Fruit fly (Drosophila melanogaster) Kc167 (cell line): ENCODE data around the gene Sgs5bis.

Source experiments
- Myc ChIP-seq: fragments of >200 bp; optimal IDR thresholded peaks from 2 replicates; lab custom pipeline; 2017; ENCODE audit warnings: missing external identifiers
- Sin3A ChIP-seq: fragments of >200 bp; optimal IDR thresholded peaks from 2 replicates; lab custom pipeline; 2018; ENCODE audit warnings: missing external identifiers
- h ChIP-seq: fragments of >200 bp; optimal IDR thresholded peaks from 3 replicates; lab custom pipeline; 2018; ENCODE audit warnings: missing external identifiers
- insv ChIP-seq: fragments of >200 bp; optimal IDR thresholded peaks from 3 replicates; lab custom pipeline; 2018; ENCODE audit warnings: missing external identifiers
- psq ChIP-seq: fragments of >200 bp; optimal IDR thresholded peaks from 2 replicates; lab custom pipeline; 2017; ENCODE audit warnings: missing external identifiers
- ttk ChIP-seq: sonication (Bioruptor generic); optimal IDR thresholded peaks from 2 replicates; lab custom pipeline; 2017; ENCODE audit warnings: missing external identifiers

Gene Sgs5bis

DNA sequence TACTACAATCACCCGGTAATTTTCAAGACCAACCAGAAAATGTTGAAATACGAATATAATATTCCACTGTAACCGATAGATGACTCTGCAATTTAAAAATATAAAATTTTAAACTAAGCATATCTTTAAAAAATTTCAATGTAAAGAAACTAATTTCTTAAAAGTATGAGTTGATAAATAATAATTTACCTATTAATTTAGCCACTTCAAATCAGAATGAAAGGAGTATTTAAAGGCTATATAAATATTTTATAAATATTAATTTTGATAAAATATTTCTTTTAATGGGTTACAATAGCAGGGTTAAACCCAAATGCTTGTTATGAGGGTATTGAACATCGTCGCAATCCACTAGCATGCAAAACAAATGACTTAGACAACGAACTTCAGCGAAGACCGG lies 17.6 kb downstream of the Sgs5bis start:
- TF ChIP-seq h (lab: Kevin White, UChicago) (no peak), Sin3A (lab: Kevin White, UChicago) (no peak), Myc (lab: Kevin White, UChicago) (no peak), ttk (lab: Kevin White, UChicago) (no peak), insv (lab: Kevin White, UChicago) (no peak), psq (lab: Kevin White, UChicago) (no peak)

DNA sequence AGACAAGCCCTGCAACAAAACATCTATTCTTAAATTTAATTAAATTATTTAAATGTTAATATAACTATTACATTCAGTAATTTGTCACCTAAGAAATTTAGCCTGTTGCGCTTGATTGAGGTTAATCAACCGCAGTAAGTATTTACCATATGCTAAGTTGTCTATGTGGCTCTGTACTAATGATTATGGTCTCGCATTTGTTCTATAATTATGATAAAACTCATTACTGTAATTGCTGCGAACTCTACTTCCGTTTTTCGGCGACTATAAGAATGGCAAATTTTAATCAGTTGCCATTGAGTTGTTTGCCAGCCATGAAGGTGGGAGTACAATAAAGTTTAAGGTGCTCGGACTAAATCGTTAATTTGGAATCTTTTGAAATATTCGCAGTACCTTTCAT lies 18.4 kb downstream of the Sgs5bis start, which contains the start of gene CG34281:
TSS of gene CG34281 (plus strand) at position 301 of the 400 bp plus-strand sequence.
- TF ChIP-seq h (lab: Kevin White, UChicago): no peak
- no peak for TF ChIP-seq Myc (lab: Kevin White, UChicago)
- TF ChIP-seq insv (lab: Kevin White, UChicago): no peak
- TF ChIP-seq ttk (lab: Kevin White, UChicago): no peak
- TF ChIP-seq psq (lab: Kevin White, UChicago): no peak
- TF ChIP-seq Sin3A (lab: Kevin White, UChicago): no peak

DNA sequence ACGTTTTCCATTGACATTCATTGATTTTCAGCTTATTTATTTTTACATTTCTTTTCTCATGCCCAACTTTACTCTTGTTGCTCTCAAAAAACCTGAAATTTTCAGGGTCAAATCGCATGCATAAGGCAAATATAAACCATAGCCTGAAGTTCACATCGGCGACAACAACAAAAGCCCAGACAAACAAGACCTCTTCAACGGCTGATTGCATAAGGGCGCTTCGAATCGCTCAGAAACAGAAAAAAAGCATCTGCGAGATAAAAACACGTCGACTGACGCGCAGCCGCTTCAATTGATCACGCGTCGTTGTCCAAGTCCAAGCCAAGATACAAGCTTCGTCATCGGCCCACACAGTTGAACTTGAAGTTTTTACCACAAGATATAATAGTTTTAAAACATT lies 19.4 kb downstream of the Sgs5bis start, which contains the start of gene CG14327:
TSS of gene CG14327 (plus strand) at position 161 of the 400 bp plus-strand sequence.
- TF ChIP-seq ttk (lab: Kevin White, UChicago): no peak

DNA sequence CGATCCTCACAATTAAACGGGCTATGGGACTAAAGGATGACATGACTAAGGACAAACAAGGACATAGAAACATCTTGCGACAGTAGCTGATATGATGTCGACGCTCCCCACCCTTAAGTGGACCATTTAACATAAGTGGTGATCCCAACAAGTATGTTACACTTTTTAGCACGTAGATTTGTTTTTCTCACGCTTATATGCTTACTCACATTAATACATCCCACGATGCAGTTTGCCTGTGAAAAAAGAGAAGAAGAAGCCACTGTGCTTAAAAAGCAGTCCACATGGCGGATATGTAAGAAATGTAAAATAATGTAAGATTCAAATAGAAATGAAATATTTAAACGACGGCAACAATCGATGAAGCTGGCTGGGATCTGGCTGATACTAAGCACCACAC lies 20.9 kb downstream of the Sgs5bis start:
- no peak for TF ChIP-seq h (lab: Kevin White, UChicago)
- TF ChIP-seq Myc (lab: Kevin White, UChicago): no peak
- no peak for TF ChIP-seq psq (lab: Kevin White, UChicago)
- no peak for TF ChIP-seq ttk (lab: Kevin White, UChicago)
- no peak for TF ChIP-seq insv (lab: Kevin White, UChicago)
- no peak for TF ChIP-seq Sin3A (lab: Kevin White, UChicago)

DNA sequence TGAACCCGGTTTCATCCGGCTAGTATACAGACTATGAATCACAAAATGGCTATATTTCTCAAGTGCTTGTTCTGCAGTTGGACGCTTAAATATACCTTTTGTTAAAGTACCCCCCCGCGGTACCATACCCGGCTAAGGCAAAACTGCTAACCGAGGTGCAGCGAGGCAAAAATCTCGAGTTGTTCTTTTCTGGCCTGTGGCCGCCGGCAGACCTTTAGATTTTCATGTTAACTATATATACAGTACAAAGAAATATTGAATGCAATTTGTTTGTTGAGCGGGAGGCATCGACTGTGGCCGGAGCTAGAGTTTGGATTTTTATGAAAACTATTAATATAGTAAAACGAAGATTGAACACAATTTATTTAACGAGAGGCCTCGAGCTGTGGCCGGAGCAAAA lies 21.6 kb downstream of the Sgs5bis start:
- TF ChIP-seq ttk (lab: Kevin White, UChicago): no peak
- TF ChIP-seq Sin3A (lab: Kevin White, UChicago): no peak
- no peak for TF ChIP-seq insv (lab: Kevin White, UChicago)
- no peak for TF ChIP-seq h (lab: Kevin White, UChicago)
- TF ChIP-seq psq (lab: Kevin White, UChicago): no peak
- TF ChIP-seq Myc (lab: Kevin White, UChicago): no peak

DNA sequence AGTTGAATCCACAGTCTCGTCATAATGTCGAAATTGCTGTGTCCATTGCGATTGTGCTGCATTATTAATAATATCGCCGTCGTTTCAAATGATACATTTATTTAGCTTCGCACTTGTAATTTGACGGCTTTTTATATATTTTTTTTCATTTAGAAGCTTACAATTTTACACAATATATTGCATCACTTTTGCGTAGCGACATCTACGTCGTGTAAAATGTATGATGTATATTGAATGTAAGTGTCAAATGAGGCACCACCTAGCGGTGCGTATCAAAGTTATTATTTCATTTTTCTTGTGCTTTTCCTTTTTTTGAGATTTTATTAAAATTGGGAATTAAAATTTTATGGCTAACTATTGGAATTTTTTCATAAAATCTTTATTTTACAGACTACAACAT lies 22.4 kb downstream of the Sgs5bis start:
- TF ChIP-seq Sin3A (lab: Kevin White, UChicago) (no peak), psq (lab: Kevin White, UChicago) (no peak), Myc (lab: Kevin White, UChicago) (no peak), ttk (lab: Kevin White, UChicago) (no peak), h (lab: Kevin White, UChicago) (no peak), insv (lab: Kevin White, UChicago) (no peak)

DNA sequence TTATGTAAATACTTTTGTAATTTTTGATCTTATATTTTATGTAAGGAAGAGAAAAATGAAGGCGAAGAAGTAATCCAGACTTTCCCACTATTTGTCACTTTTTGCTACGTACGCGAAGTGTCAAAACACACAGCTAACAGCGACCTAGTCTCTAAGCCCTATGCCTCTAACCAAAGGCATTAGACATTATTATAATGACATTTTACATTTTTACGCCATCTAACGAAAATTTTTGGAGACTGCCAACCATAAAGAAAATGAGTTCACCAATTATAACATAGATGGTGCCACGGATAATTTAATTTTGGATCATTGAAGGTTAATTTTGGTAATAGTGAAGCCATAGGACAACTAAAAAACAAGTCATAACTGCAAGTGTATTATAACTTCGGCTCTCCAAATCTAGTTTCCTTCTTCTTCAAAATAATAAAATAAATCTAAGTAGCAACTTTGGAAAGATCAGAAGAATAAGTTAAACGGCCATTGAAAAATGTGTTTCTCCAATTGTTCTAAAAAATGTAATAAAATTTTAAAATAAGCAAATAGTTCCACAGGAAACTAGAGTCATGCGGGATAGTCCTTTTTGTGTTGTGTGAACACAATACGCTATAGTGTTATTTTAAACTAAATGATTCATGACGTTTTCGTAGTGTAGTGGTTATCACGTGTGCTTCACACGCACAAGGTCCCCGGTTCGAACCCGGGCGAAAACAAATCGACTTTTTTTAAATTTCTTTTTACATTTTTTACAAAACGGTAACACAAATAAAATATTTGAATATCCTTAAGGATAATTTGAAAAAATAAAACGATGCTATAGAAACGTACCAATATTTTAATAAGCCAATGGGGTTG lies 23.2 kb downstream of the Sgs5bis start:
- TF ChIP-seq Sin3A (lab: Kevin White, UChicago) (no peak), psq (lab: Kevin White, UChicago) (no peak), Myc (lab: Kevin White, UChicago) (no peak), ttk (lab: Kevin White, UChicago) (no peak), insv (lab: Kevin White, UChicago) (no peak), h (lab: Kevin White, UChicago) (no peak)

DNA sequence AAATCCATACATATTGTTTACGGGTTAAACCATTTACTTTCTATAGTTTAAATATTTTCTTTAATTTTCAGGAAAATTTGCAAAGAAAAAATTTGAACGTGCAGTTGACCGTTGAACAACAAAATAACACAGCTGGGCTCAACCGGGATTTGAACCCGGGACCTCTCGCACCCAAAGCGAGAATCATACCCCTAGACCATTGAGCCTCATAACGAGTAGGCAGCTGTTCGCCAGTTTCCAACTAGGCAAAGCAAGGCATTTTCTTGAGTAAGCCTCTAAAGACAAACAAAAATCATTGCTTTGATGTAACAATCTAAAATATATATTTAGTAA lies 23.8 kb downstream of the Sgs5bis start:
- no peak for TF ChIP-seq Myc (lab: Kevin White, UChicago)
- TF ChIP-seq Sin3A (lab: Kevin White, UChicago): no peak
- no peak for TF ChIP-seq h (lab: Kevin White, UChicago)
- no peak for TF ChIP-seq insv (lab: Kevin White, UChicago)
- TF ChIP-seq ttk (lab: Kevin White, UChicago): no peak
- TF ChIP-seq psq (lab: Kevin White, UChicago): no peak

DNA sequence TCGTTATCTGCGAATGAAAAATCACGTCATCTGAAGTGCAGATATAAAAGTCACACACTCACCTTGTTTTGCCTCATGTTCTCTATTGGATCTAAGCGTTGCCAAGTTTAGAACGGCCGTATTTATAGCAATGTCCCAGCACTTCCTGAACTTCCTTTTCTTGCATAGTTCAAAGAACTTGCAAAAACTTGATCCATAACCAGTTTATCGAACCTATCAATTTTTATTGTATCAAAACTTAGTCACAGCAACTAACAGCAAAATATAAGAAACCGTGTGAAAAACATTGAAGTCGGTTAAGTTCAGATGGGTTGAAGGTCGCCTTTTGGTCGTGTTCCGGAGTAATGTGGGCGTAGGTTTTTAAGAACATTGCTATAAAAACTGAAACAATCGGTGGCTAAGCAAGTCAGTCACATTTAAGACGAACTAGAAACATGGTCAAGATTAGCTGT lies 24.5 kb downstream of the Sgs5bis start, which contains the start of the genes CG14324 and CG14326:
TSS of gene CG14324 (minus strand) at position 101 of the 452 bp plus-strand sequence.
TSS of gene CG14326 (plus strand) at position 402 of the 452 bp plus-strand sequence.
- TF ChIP-seq ttk (lab: Kevin White, UChicago): no peak
- TF ChIP-seq Sin3A (lab: Kevin White, UChicago): no peak
- TF ChIP-seq insv (lab: Kevin White, UChicago): no peak
- no peak for TF ChIP-seq h (lab: Kevin White, UChicago)
- no peak for TF ChIP-seq psq (lab: Kevin White, UChicago)
- no peak for TF ChIP-seq Myc (lab: Kevin White, UChicago)

DNA sequence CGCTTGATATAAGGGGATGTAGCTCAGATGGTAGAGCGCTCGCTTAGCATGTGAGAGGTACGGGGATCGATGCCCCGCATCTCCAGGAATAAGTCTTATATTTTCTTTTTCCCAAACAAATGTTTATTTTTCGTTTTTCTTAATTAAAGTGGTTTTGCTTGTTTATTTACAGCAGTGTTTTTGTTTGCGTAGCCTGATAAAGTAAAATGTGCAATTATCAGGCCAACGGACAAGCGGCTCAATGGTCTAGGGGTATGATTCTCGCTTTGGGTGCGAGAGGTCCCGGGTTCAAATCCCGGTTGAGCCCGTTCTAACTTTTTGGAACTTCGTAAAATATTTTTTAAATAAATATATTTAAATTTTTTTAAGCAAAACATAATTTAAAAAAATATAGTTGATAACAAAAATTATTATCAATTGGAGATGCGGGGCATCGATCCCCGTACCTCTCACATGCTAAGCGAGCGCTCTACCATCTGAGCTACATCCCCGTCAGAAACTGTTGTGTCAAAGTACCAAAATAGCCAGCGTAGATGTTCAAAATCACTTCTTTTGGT lies 25.6 kb downstream of the Sgs5bis start:
- no peak for TF ChIP-seq Sin3A (lab: Kevin White, UChicago)
- TF ChIP-seq insv (lab: Kevin White, UChicago): no peak
- TF ChIP-seq Myc (lab: Kevin White, UChicago): no peak
- no peak for TF ChIP-seq psq (lab: Kevin White, UChicago)
- no peak for TF ChIP-seq ttk (lab: Kevin White, UChicago)
- TF ChIP-seq h (lab: Kevin White, UChicago): no peak

DNA sequence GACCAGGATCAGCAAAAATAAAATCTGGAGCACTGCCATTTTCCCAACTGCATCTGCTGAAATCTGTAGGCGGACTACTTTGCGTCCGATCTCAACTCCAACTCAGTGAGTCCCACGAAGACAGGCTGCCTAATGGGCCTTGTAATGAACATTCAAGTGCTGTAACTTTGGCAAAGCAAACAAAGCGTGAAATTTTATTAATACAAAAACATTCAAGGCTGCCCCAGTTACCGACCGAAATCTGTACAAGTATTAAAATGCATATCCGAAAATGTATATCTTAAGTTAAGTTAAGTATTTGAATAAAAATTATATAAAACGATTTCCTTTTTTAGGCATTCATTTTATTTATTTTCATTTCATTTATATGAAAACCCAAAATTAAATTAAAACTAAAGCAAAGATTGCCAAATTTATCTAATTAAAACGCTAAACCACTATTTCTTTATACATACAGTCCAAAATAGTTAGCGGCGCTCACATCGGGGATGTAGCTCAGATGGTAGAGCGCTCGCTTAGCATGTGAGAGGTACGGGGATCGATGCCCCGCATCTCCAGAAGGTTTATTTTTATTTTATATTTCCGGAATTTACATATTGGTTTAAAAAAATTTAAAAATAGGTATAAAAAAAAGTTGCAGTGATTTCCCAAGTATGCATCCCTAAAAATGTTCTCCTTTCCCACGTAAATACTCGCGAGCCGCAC lies 28.0 kb downstream of the Sgs5bis start, which contains the start of gene CG14323:
TSS of gene CG14323 (minus strand) at position 51 of the 705 bp plus-strand sequence.
- no peak for TF ChIP-seq Sin3A (lab: Kevin White, UChicago)
- no peak for TF ChIP-seq ttk (lab: Kevin White, UChicago)
- no peak for TF ChIP-seq insv (lab: Kevin White, UChicago)
- TF ChIP-seq h (lab: Kevin White, UChicago): no peak
- no peak for TF ChIP-seq psq (lab: Kevin White, UChicago)
- TF ChIP-seq Myc (lab: Kevin White, UChicago): no peak
